Fruit fly (Drosophila melanogaster): Measurements from ENCODE around the gene CG9016.

CG9016 gene

dm6 chr2L:5944305-5945282, 21.1 kb upstream of the CG9016 start (continued):
- TF ChIP-seq CG8924 (tag; optimal IDR thresholded peaks at IDR 0.05), result no peak
- TF ChIP-seq wek (GFP tag; optimal IDR thresholded peaks at IDR 0.05), result no peak
- TF ChIP-seq Poxn (GFP tag; IDR thresholded peaks at IDR 0.05), result no peak
- TF ChIP-seq luna (GFP tag; optimal IDR thresholded peaks at IDR 0.05), result no peak
- TF ChIP-seq her (GFP tag; optimal IDR thresholded peaks at IDR 0.05), result no peak
- TF ChIP-seq caup (GFP tag; optimal IDR thresholded peaks at IDR 0.05; ENCODE audit: severe bottlenecking), result peak; percentile 39
- TF ChIP-seq Ets97D (GFP tag; optimal IDR thresholded peaks at IDR 0.05), result no peak
- TF ChIP-seq tin (GFP tag; optimal IDR thresholded peaks at IDR 0.05), result no peak
- 0 out of 2 replicates have a peak, but pooled peaks have one; percentile 5 for TF ChIP-seq CG14014 (GFP tag; IDR thresholded peaks at IDR 0.05)
- no peak for TF ChIP-seq tx (GFP tag; optimal IDR thresholded peaks at IDR 0.05)
- no peak for TF ChIP-seq bigmax (GFP tag; optimal IDR thresholded peaks at IDR 0.05)
- no peak for TF ChIP-seq CG7839 (tag; optimal IDR thresholded peaks at IDR 0.05)
- no peak for TF ChIP-seq MESR4 (GFP tag; optimal IDR thresholded peaks at IDR 0.05)
- no peak for TF ChIP-seq Oli (tag; optimal IDR thresholded peaks at IDR 0.05)
- no peak for TF ChIP-seq HLHmδ (GFP tag; optimal IDR thresholded peaks at IDR 0.05)
- TF ChIP-seq ac (GFP tag; optimal IDR thresholded peaks at IDR 0.05), result no peak
- peak; percentile 56; the same call in 1 of the 2 replicates for TF ChIP-seq crol (GFP tag; IDR thresholded peaks at IDR 0.05)
- TF ChIP-seq sd (tag; optimal IDR thresholded peaks at IDR 0.05), result peak; percentile 86
- no peak for TF ChIP-seq amos (GFP tag; IDR thresholded peaks at IDR 0.05; ENCODE audit: partially characterized antibody)
- TF ChIP-seq gcm (GFP tag; optimal IDR thresholded peaks at IDR 0.05), result no peak
- TF ChIP-seq CG5180 (GFP tag; optimal IDR thresholded peaks at IDR 0.05), result no peak
- TF ChIP-seq CG17186 (GFP tag; optimal IDR thresholded peaks at IDR 0.05), result no peak
- no peak for TF ChIP-seq hbn (GFP tag; IDR thresholded peaks at IDR 0.05; ENCODE audit: partially characterized antibody)
- no peak for TF ChIP-seq CG30431 (GFP tag; optimal IDR thresholded peaks at IDR 0.05)
- peak; percentile 53 for TF ChIP-seq HmgZ (tag; optimal IDR thresholded peaks at IDR 0.05)
- TF ChIP-seq Dp (GFP tag; optimal IDR thresholded peaks at IDR 0.05), result no peak
- TF ChIP-seq CG3065 (GFP tag; optimal IDR thresholded peaks at IDR 0.05), result no peak
- TF ChIP-seq CG15073 (GFP tag; optimal IDR thresholded peaks at IDR 0.05), result no peak
- TF ChIP-seq CG7963 (GFP tag; IDR thresholded peaks at IDR 0.05; ENCODE audit: partially characterized antibody), result no peak
- no peak for TF ChIP-seq Oaz (GFP tag; IDR thresholded peaks at IDR 0.05)
- TF ChIP-seq Ravus (GFP tag; IDR thresholded peaks at IDR 0.05), result no peak
- TF ChIP-seq CG18011 (GFP tag; optimal IDR thresholded peaks at IDR 0.05), result no peak
- TF ChIP-seq HLH4C (GFP tag; IDR thresholded peaks at IDR 0.05; ENCODE audit: partially characterized antibody), result no peak
- no peak for TF ChIP-seq lbe (GFP tag; optimal IDR thresholded peaks at IDR 0.05)
- TF ChIP-seq CG6683 (GFP tag; optimal IDR thresholded peaks at IDR 0.05), result no peak
- TF ChIP-seq ewg (GFP tag; optimal IDR thresholded peaks at IDR 0.05), result no peak
- no peak for TF ChIP-seq pb (GFP tag; optimal IDR thresholded peaks at IDR 0.05)
- TF ChIP-seq mirr (GFP tag; optimal IDR thresholded peaks at IDR 0.05), result peak; percentile 78
- TF ChIP-seq CG11695 (GFP tag; IDR thresholded peaks at IDR 0.05), result no peak
- no peak for TF ChIP-seq unpg (GFP tag; optimal IDR thresholded peaks at IDR 0.05)
- no peak for TF ChIP-seq CG13296 (GFP tag; optimal IDR thresholded peaks at IDR 0.05)
- TF ChIP-seq CG7786 (GFP tag; optimal IDR thresholded peaks at IDR 0.05), result no peak
- TF ChIP-seq nmo (GFP tag; optimal IDR thresholded peaks at IDR 0.05), result no peak
- TF ChIP-seq inv (GFP tag; IDR thresholded peaks at IDR 0.05; ENCODE audit: partially characterized antibody), result no peak
- no peak for TF ChIP-seq esg (GFP tag; conservative IDR thresholded peaks at IDR 0.05)
- no peak for TF ChIP-seq Hsf (GFP tag; optimal IDR thresholded peaks at IDR 0.05)
- TF ChIP-seq ash1 (GFP tag; optimal IDR thresholded peaks at IDR 0.05), result no peak
- TF ChIP-seq dmrt99B (tag; optimal IDR thresholded peaks at IDR 0.05), result no peak

Measured in whole organism, embryonic.